Fruit fly (Drosophila melanogaster): Measurements from ENCODE around the gene CG45079.

CG45079 gene

DNA sequence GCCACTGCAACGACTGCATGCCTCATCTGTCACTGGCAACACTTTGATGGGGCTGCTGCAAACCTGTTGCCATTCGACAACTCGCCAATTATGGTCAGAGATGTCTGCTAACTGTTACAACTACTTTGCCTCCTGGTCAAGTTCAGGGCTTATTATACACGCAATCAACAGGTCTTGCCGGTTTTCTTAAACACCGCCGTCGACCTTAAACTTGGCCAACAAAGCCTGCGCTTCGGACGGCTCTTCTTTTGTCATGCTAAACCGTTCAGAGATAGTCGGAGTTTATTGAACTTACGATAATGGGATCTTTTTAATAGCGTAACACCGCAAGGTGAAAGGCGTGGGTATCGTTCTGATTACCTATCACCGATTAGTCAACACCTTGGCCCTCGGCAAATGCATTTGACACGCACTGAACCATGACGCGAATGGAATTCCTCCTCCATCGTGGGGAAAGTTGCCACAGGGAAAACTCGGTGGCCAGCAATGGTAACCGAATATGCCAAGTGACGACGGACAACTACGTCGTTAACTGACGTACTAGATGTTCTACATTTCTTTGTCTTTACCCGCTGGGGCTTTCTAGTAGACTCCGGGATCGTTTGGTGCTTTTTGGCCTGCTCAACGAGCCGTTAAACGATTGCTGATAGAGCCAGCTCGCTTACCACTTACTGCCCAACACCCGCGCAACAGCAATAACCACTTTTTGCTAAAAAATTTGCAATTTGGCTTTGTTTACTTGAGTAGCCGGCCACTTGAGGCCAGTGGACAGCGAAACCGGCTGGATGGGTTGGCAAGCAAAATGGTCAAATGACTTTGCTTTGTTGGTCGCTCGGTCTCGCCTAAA lies 13.2 kb upstream of the CG45079 start:
- TF ChIP-seq ss (GFP tag; optimal IDR thresholded peaks at IDR 0.05): peak in 1 of 2 experiments; percentile 41
- TF ChIP-seq Ets96B (tag; optimal IDR thresholded peaks at IDR 0.05): no peak
- TF ChIP-seq acj6 (GFP tag; optimal IDR thresholded peaks at IDR 0.05): no peak
- TF ChIP-seq dsx (GFP tag; optimal IDR thresholded peaks at IDR 0.05; ENCODE audit: poor library complexity, severe bottlenecking): peak; percentile 27
- peak; percentile 12; the same call in 1 of the 3 replicates for TF ChIP-seq eg (GFP tag; IDR thresholded peaks at IDR 0.05)
- TF ChIP-seq vri (GFP tag; optimal IDR thresholded peaks at IDR 0.05): peak; percentile 85

DNA sequence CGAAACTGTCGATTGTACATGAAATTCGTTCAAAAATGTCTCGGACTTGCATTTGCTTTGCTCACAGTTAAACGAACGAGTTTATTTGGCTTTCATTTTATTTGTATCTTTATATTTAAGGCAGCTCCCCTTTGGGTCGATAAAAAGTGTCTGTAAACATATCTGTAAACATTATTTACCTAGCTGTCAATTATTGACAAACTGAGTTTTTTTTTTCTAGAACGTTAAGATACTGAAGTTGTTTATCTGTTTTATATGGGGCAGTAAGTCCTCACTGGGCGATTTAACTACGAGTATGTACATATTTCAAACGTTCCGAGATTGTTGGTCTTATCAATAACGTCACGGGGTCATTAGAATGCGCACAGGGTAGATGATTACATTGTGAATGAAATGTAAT lies 8.6 kb upstream of the CG45079 start:
- TF ChIP-seq fd59A (GFP tag; optimal IDR thresholded peaks at IDR 0.05) (no peak), Blimp-1 (GFP tag; optimal IDR thresholded peaks at IDR 0.05) (no peak), net (GFP tag; optimal IDR thresholded peaks at IDR 0.05) (no peak), CG34406 (GFP tag; optimal IDR thresholded peaks at IDR 0.05) (no peak), vri (GFP tag; optimal IDR thresholded peaks at IDR 0.05) (peak; percentile 31), fkh (GFP tag; optimal IDR thresholded peaks at IDR 0.05) (peak; percentile 95)

DNA sequence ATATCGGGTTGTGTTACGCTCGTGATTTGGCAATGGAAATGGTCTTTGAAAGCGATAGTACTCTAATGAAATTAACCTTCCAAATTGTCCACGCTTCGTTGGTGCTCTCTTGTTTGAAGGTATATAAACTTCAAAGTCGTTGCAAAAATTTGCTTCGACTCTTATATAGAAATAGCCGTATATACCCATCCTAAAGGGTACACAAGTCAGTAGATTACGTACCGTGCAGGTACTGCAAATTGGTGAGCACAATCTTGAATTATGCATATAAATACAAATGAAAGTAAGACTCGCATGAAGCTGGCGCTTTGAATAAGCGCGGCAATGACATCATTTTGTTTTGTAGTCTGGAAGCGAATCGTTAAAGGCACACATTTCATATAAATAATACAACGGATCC lies 8.0 kb upstream of the CG45079 start:
- TF ChIP-seq Met (GFP tag; optimal IDR thresholded peaks at IDR 0.05) (peak; percentile 35), Eip78C (GFP tag) (peak; percentile 55), Sox14 (GFP tag; optimal IDR thresholded peaks at IDR 0.05) (no peak), fd85E (GFP tag; optimal IDR thresholded peaks at IDR 0.05) (no peak), CG7368 (GFP tag; optimal IDR thresholded peaks at IDR 0.05) (no peak), CG6276 (GFP tag; optimal IDR thresholded peaks at IDR 0.05) (no peak), lz (GFP tag; optimal IDR thresholded peaks at IDR 0.05) (no peak), vri (GFP tag; optimal IDR thresholded peaks at IDR 0.05) (peak; percentile 40), esn (GFP tag; optimal IDR thresholded peaks at IDR 0.05) (peak; percentile 14), Blimp-1 (GFP tag; optimal IDR thresholded peaks at IDR 0.05) (no peak)

dm6 chr3R:17117607-17118327 lies 6.5 kb upstream of the CG45079 start:
- TF ChIP-seq dsx (GFP tag; optimal IDR thresholded peaks at IDR 0.05; ENCODE audit: poor library complexity, severe bottlenecking) (peak; percentile 63), CG10669 (GFP tag; optimal IDR thresholded peaks at IDR 0.05) (peak; percentile 52), dac (GFP tag; optimal IDR thresholded peaks at IDR 0.05) (no peak), CG6163 (GFP tag; IDR thresholded peaks at IDR 0.05) (0 out of 3 replicates have a peak, but pooled peaks have one; percentile 33), Sox14 (GFP tag; optimal IDR thresholded peaks at IDR 0.05) (peak; percentile 75), Eip75B (GFP tag; optimal IDR thresholded peaks at IDR 0.05) (peak; percentile 57), CG9139 (GFP tag; optimal IDR thresholded peaks at IDR 0.05) (peak; percentile 39), fkh (GFP tag; optimal IDR thresholded peaks at IDR 0.05) (peak; percentile 50), fd85E (GFP tag; optimal IDR thresholded peaks at IDR 0.05) (no peak), cyc (GFP tag; optimal IDR thresholded peaks at IDR 0.05) (peak; percentile 57), achi (GFP tag; optimal IDR thresholded peaks at IDR 0.05) (peak; percentile 58), CG10631 (GFP tag; optimal IDR thresholded peaks at IDR 0.05) (peak; percentile 43), CG8319 (GFP tag; optimal IDR thresholded peaks at IDR 0.05) (peak; percentile 33), Hr39 (GFP tag; optimal IDR thresholded peaks at IDR 0.05) (peak; percentile 69), CG32006 (GFP tag; optimal IDR thresholded peaks at IDR 0.05) (peak; percentile 63), svp (GFP tag) (peak; percentile 91), CG7368 (GFP tag; optimal IDR thresholded peaks at IDR 0.05) (no peak), vri (GFP tag; optimal IDR thresholded peaks at IDR 0.05) (peak; percentile 62), CG4318 (GFP tag; optimal IDR thresholded peaks at IDR 0.05) (peak; percentile 44), Sox15 (GFP tag; optimal IDR thresholded peaks at IDR 0.05) (peak; percentile 37), Met (GFP tag; optimal IDR thresholded peaks at IDR 0.05) (peak; percentile 83), esn (GFP tag; optimal IDR thresholded peaks at IDR 0.05) (peak; percentile 83), Hr4 (GFP tag; optimal IDR thresholded peaks at IDR 0.05) (peak; percentile 35), CG1621 (tag; optimal IDR thresholded peaks at IDR 0.05) (peak; percentile 10), Lpt (GFP tag; optimal IDR thresholded peaks at IDR 0.05) (no peak), salr (GFP tag; optimal IDR thresholded peaks at IDR 0.05) (peak; percentile 3 to 23), Hr38 (GFP tag; optimal IDR thresholded peaks at IDR 0.05) (no peak), Blimp-1 (GFP tag; optimal IDR thresholded peaks at IDR 0.05) (peak; percentile 15), CG11902 (GFP tag; optimal IDR thresholded peaks at IDR 0.05) (peak; percentile 43), Eip78C (GFP tag) (peak; percentile 92), Gug (GFP tag; IDR thresholded peaks at IDR 0.05) (no peak), Eip93F (GFP tag; optimal IDR thresholded peaks at IDR 0.05) (no peak)
